Fruit fly (Drosophila melanogaster) whole organism, adult: ENCODE results near the gene CG46456.

Experiments
- CG14711 ChIP-seq: fragments of 200-800 bp; sonication (Bioruptor generic); optimal IDR thresholded peaks from 2 replicates; lab custom pipeline; 2018; ENCODE audit warnings: missing biosample characterization, mild to moderate bottlenecking, missing genetic modification characterization, moderate library complexity
- CG1620 ChIP-seq: fragments of 200-800 bp; sonication (Bioruptor generic); optimal IDR thresholded peaks from 2 replicates; lab custom pipeline; 2016; ENCODE audit warnings: missing biosample characterization, missing genetic modification characterization
- CG5204 ChIP-seq: fragments of 200-800 bp; sonication (Bioruptor generic); optimal IDR thresholded peaks from 2 replicates; lab custom pipeline; 2016; ENCODE audit warnings: missing biosample characterization, missing genetic modification characterization
- Clk ChIP-seq: fragments of 200-800 bp; sonication (Bioruptor generic); optimal IDR thresholded peaks from 2 replicates; lab custom pipeline; 2017; ENCODE audit warnings: missing biosample characterization, missing genetic modification characterization
- kay ChIP-seq: fragments of 200-800 bp; sonication (Bioruptor generic); peaks from one replicate; lab custom pipeline; 2016; ENCODE audit warnings: missing biosample characterization, missing genetic modification characterization, borderline replicate concordance
- ovo ChIP-seq: fragments of 200-800 bp; sonication (Bioruptor generic); optimal IDR thresholded peaks from 2 replicates; lab custom pipeline; 2016; ENCODE audit warnings: missing biosample characterization, missing genetic modification characterization
- tj ChIP-seq: fragments of 200-800 bp; sonication (Bioruptor generic); optimal IDR thresholded peaks from 3 replicates; lab custom pipeline; 2017; ENCODE audit warnings: missing biosample characterization, mild to moderate bottlenecking, missing genetic modification characterization, moderate library complexity

dm6 chr3L:5342909-5343710, 12.0 kb downstream of the CG46456 start:
- TF ChIP-seq CG14711 (tag; lab: Kevin White, UChicago) (no peak), CG1620 (no peak), CG5204 (no peak), Clk (GFP tag; lab: Kevin White, UChicago) (no peak), kay (GFP tag; lab: Kevin White, UChicago) (peak; percentile 64), tj (GFP tag; lab: Kevin White, UChicago) (no peak), ovo (GFP tag; lab: Kevin White, UChicago) (no peak)
